Worm (Caenorhabditis elegans): Measurements from ENCODE around the gene emb-8.
A peak's percentile ranks its signal among the peaks of the same experiment; 100 is the strongest.

The emb-8 gene

DNA sequence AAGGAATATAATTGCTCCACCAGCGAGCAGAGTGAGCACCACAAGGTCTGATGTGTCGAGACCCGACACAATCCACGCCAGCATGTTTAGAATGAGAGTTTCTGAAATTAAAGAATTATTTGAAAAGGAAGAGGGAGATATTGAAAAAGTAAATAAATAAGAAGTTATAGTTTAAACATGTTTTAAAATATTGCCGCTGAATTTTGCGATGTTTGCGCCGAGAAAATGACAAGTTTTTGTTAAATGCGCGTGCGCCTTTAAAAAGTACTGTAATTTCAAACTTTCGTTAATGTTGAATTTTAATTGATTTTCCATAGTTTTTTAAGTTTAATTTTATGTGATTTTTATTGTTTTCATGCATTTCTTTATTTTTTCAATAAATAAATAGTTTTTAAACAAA is at the start of gene emb-8:
Gene emb-8, minus strand, starts transcription at position 101 of the 400 bp plus-strand sequence.
- TF ChIP-seq eor-1 (tag; optimal IDR thresholded peaks at IDR 0.05) = no peak
- TF ChIP-seq lsy-12 (tag; optimal IDR thresholded peaks at IDR 0.05) = no peak
- TF ChIP-seq lin-39 (tag; optimal IDR thresholded peaks at IDR 0.05) = no peak
- no peak for TF ChIP-seq ceh-16 (tag; optimal IDR thresholded peaks at IDR 0.05)
- TF ChIP-seq skn-1 (tag; optimal IDR thresholded peaks at IDR 0.05) = no peak
- no peak for TF ChIP-seq elt-3 (tag; optimal IDR thresholded peaks at IDR 0.05)
- no peak for TF ChIP-seq nhr-77 (tag; optimal IDR thresholded peaks at IDR 0.05)
- no peak for TF ChIP-seq mml-1 (tag; optimal IDR thresholded peaks at IDR 0.05)
- no peak for TF ChIP-seq fkh-10 (GFP tag; optimal IDR thresholded peaks at IDR 0.05)
- no peak for TF ChIP-seq fos-1 (tag; optimal IDR thresholded peaks at IDR 0.05)

DNA sequence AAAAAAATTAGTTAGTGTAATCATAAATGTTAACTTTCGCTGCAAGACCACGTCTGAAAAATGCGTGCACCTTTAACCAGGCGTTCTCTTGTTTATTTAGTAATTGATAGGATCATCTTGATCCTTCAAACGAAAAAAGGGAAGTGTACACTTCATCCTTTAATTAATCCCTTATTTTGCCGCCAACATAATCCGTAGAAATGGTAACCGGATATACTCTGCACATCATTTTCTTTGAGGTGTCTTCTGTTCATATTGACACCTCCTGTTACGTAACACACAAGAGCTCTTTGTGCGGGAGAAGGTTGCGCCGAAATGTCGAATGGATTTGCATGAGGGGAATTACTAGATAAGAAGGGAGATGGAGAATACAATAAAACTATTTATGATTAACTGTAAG is 49.2 kb upstream of the emb-8 start:
- no peak for TF ChIP-seq sea-2 (GFP tag; optimal IDR thresholded peaks at IDR 0.05)
- TF ChIP-seq elt-1 (tag; optimal IDR thresholded peaks at IDR 0.05) = no peak
- no peak for TF ChIP-seq nhr-23 (tag; optimal IDR thresholded peaks at IDR 0.05)
- TF ChIP-seq fkh-10 (GFP tag; optimal IDR thresholded peaks at IDR 0.05) = no peak
- no peak for TF ChIP-seq egl-27 (tag; optimal IDR thresholded peaks at IDR 0.05)

DNA sequence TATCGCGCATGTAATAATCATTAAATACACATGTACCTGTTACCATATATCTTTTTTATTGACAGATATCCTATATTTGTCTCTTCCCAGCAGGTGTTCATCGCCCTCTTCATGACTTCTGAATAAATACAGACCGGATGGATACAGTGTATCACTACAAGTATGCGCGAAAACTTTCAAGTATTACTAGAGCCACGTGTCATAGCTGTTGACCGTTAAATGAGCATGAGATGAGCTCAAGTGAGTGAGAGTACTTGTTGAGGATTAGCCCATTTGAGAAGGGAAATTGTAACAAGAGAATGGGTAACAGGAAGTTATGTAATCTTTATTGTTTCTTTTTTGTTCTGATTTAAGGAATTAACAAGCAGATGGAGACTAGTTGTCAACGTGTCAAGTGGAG is 45.6 kb upstream of the emb-8 start:
- no peak for TF ChIP-seq nhr-12 (tag; optimal IDR thresholded peaks at IDR 0.05)
- no peak for TF ChIP-seq ZK546.5 (tag; optimal IDR thresholded peaks at IDR 0.05)
- no peak for TF ChIP-seq ceh-16 (tag; optimal IDR thresholded peaks at IDR 0.05)
- TF ChIP-seq ceh-28 (tag; optimal IDR thresholded peaks at IDR 0.05) = no peak

DNA sequence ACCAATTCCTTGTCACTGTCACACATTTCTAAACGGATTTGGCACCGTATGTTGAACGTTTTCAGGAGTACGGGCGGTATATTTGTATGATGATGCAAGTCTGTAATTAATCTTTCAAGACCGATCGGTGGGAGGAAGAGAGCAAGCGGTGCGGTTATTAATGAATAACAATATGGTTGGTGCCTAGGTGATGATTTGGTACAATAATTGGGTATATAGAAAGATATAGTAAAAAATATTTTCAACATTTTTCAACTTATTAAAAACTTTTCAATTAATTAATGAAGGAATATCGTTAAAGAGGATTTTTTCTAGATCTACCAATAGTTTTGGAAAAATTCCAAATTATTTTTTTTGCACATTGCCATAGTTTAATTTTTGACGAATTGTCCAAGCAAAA is 45.1 kb upstream of the emb-8 start, which contains the start of gene cnd-1:
Gene cnd-1, minus strand, starts transcription at position 101 of the 400 bp plus-strand sequence.
- no peak for TF ChIP-seq unc-62 (GFP tag; optimal IDR thresholded peaks at IDR 0.05)
- no peak for TF ChIP-seq elt-1 (tag; optimal IDR thresholded peaks at IDR 0.05)
- TF ChIP-seq nhr-76 (tag; optimal IDR thresholded peaks at IDR 0.05) = no peak
- TF ChIP-seq aly-2 (tag; optimal IDR thresholded peaks at IDR 0.05) = no peak
- TF ChIP-seq ZK546.5 (tag; optimal IDR thresholded peaks at IDR 0.05) = no peak
- no peak for TF ChIP-seq egl-27 (tag; optimal IDR thresholded peaks at IDR 0.05)
- no peak for TF ChIP-seq lsy-12 (tag; optimal IDR thresholded peaks at IDR 0.05)
- no peak for TF ChIP-seq lin-15B (tag; optimal IDR thresholded peaks at IDR 0.05)
- TF ChIP-seq zag-1 (tag; optimal IDR thresholded peaks at IDR 0.05) = no peak
- no peak for TF ChIP-seq nhr-12 (tag; optimal IDR thresholded peaks at IDR 0.05)
- no peak for TF ChIP-seq fkh-2 (tag; optimal IDR thresholded peaks at IDR 0.05)
- TF ChIP-seq ceh-28 (tag; optimal IDR thresholded peaks at IDR 0.05) = no peak
- TF ChIP-seq nhr-23 (tag; optimal IDR thresholded peaks at IDR 0.05) = no peak
- no peak for TF ChIP-seq tbx-2 (tag; optimal IDR thresholded peaks at IDR 0.05)
- no peak for TF ChIP-seq mml-1 (tag; optimal IDR thresholded peaks at IDR 0.05)
- no peak for TF ChIP-seq lin-39 (tag; optimal IDR thresholded peaks at IDR 0.05)
- TF ChIP-seq ama-1 (optimal IDR thresholded peaks at IDR 0.05) = no peak

DNA sequence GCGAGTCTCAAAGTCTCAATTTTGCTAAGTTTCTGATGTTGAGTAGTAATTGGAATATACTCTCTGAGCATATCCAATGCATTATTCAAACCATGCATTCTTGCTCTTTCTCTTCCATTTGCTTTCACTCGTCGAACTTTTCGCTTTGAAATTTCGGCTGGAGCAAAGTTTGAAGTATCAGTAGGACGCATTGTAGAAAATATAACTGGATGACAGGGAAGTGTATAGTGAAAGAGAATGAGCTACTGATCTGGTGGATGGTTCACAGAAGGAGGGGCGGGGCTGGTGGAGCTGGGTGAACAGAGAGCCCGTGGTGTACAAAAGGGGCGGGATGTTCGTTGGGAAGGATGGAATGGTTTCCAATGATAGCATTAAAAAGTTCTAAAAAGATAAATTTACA is 42.4 kb upstream of the emb-8 start:
- TF ChIP-seq zag-1 (tag; optimal IDR thresholded peaks at IDR 0.05) = no peak
- TF ChIP-seq lin-15B (tag; optimal IDR thresholded peaks at IDR 0.05) = no peak
- no peak for TF ChIP-seq elt-3 (tag; optimal IDR thresholded peaks at IDR 0.05)
- TF ChIP-seq lin-39 (tag; optimal IDR thresholded peaks at IDR 0.05) = no peak
- TF ChIP-seq ztf-4 (tag; optimal IDR thresholded peaks at IDR 0.05) = no peak
- TF ChIP-seq pqm-1 (tag; optimal IDR thresholded peaks at IDR 0.05) = no peak
- TF ChIP-seq egl-27 (tag; optimal IDR thresholded peaks at IDR 0.05) = no peak
- no peak for TF ChIP-seq skn-1 (tag; optimal IDR thresholded peaks at IDR 0.05)
- TF ChIP-seq nfya-1 (tag; optimal IDR thresholded peaks at IDR 0.05; ENCODE audit: insufficient read depth) = no peak
- TF ChIP-seq nhr-11 (tag; optimal IDR thresholded peaks at IDR 0.05) = no peak
- TF ChIP-seq fkh-2 (tag; optimal IDR thresholded peaks at IDR 0.05) = no peak

DNA sequence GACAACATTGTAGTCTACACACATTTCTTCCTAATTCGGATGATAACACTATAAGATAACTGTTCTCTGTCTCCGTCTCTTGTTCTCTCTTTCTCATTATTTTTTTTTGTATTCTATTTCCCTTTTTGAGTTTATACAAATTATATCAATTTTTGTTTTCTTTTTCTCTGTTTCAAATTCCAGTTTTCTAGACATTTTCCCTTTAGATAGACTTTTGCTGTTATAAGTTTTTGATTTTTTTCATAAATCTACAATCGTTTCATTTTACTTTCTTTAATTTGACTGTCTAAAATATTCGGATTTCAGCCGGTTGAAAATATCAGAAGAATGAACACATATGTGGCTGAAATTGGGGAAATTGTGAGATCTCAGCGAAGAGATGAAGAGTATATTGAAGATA is 36.6 kb upstream of the emb-8 start, which contains the start of gene prx-10:
Gene prx-10, plus strand, starts transcription at position 301 of the 400 bp plus-strand sequence.
- TF ChIP-seq elt-2 (tag; optimal IDR thresholded peaks at IDR 0.05) (peak; percentile 24), nhr-28 (tag; optimal IDR thresholded peaks at IDR 0.05) (no peak)

Measured in whole organism, L3 larva.